Worm (Caenorhabditis elegans) whole organism, L3 larva: ENCODE results near the gene chtb-1.

ENCODE experiments used
- R02D3.7 ChIP-seq: fragments of 150-350 bp; optimal IDR thresholded peaks from 2 replicates; lab custom pipeline; 2014; ENCODE audit warnings: missing biosample characterization, missing genetic modification characterization
- ZK546.5 ChIP-seq: sonication (generic microtip); optimal IDR thresholded peaks from 2 replicates; lab custom pipeline; 2017; ENCODE audit warnings: missing biosample characterization, missing genetic modification characterization
- aly-2 ChIP-seq: fragments of 150-350 bp; optimal IDR thresholded peaks from 2 replicates; lab custom pipeline; 2014; ENCODE audit warnings: missing biosample characterization, missing genetic modification characterization
- ama-1 ChIP-seq: fragments of 150-350 bp; optimal IDR thresholded peaks from 2 replicates; lab custom pipeline; 2018
- ceh-28 ChIP-seq: fragments of 150-350 bp; optimal IDR thresholded peaks from 2 replicates; lab custom pipeline; 2014; ENCODE audit warnings: missing biosample characterization, missing genetic modification reagents, missing genetic modification characterization
- ceh-82 ChIP-seq: fragments of 150-350 bp; optimal IDR thresholded peaks from 2 replicates; lab custom pipeline; 2014; ENCODE audit warnings: missing biosample characterization, missing genetic modification characterization
- daf-12 ChIP-seq: fragments of 150-350 bp; optimal IDR thresholded peaks from 2 replicates; lab custom pipeline; 2014; ENCODE audit warnings: missing biosample characterization, missing genetic modification reagents, missing genetic modification characterization
- egl-27 ChIP-seq: sonication (generic microtip); optimal IDR thresholded peaks from 4 replicates; lab custom pipeline; 2017; ENCODE audit warnings: missing biosample characterization, missing genetic modification reagents, missing genetic modification characterization
- egl-5 ChIP-seq: fragments of 150-350 bp; optimal IDR thresholded peaks from 2 replicates; lab custom pipeline; 2017; ENCODE audit warnings: missing biosample characterization, missing genetic modification reagents, missing genetic modification characterization, inconsistent platforms
- elt-1 ChIP-seq: fragments of 150-350 bp; optimal IDR thresholded peaks from 2 replicates; lab custom pipeline; 2014; ENCODE audit warnings: missing biosample characterization, missing genetic modification characterization
- elt-2 ChIP-seq: sonication (generic microtip); optimal IDR thresholded peaks from 2 replicates; lab custom pipeline; 2016; ENCODE audit warnings: missing genetic modification reagents, mild to moderate bottlenecking, missing genetic modification characterization, missing compliant biosample characterization
- elt-3 ChIP-seq, 3 experiments: fragments of 150-350 bp in 1 of 3; sonication (generic microtip) in 2 of 3; optimal IDR thresholded peaks; 2 replicates in 2 of 3; 4 replicates in 1 of 3; lab custom pipeline; 2014 to 2017; ENCODE audit warnings: missing biosample characterization in 3 of 3, missing genetic modification characterization in 3 of 3
- eor-1 ChIP-seq, 2 experiments: fragments of 150-350 bp; optimal IDR thresholded peaks; 2 replicates each; lab custom pipeline; 2014 to 2018; ENCODE audit warnings: missing biosample characterization in 2 of 2, missing genetic modification characterization in 2 of 2
- fkh-10 ChIP-seq: sonication (generic microtip); optimal IDR thresholded peaks from 2 replicates; lab custom pipeline; 2017; ENCODE audit warnings: missing biosample characterization, missing genetic modification reagents, missing genetic modification characterization
- fkh-2 ChIP-seq: fragments of 150-350 bp; optimal IDR thresholded peaks from 2 replicates; lab custom pipeline; 2014; ENCODE audit warnings: missing biosample characterization, missing genetic modification reagents, missing genetic modification characterization
- fos-1 ChIP-seq: fragments of 150-350 bp; optimal IDR thresholded peaks from 2 replicates; lab custom pipeline; 2014; ENCODE audit warnings: missing biosample characterization, missing genetic modification characterization
- hmg-11 ChIP-seq: sonication (generic microtip); optimal IDR thresholded peaks from 2 replicates; lab custom pipeline; 2016; ENCODE audit warnings: missing genetic modification characterization, missing compliant biosample characterization
- lsy-12 ChIP-seq: sonication (generic microtip); optimal IDR thresholded peaks from 2 replicates; lab custom pipeline; 2016; ENCODE audit warnings: mild to moderate bottlenecking, missing genetic modification characterization, missing compliant biosample characterization
- mdl-1 ChIP-seq: fragments of 150-350 bp; optimal IDR thresholded peaks from 2 replicates; lab custom pipeline; 2014; ENCODE audit warnings: missing biosample characterization, missing genetic modification characterization
- mml-1 ChIP-seq: fragments of 150-350 bp; sonication (generic microtip); optimal IDR thresholded peaks from 3 replicates; lab custom pipeline; 2014; ENCODE audit warnings: missing biosample characterization, missing genetic modification characterization
- nhr-11 ChIP-seq: fragments of 150-350 bp; optimal IDR thresholded peaks from 2 replicates; lab custom pipeline; 2014; ENCODE audit warnings: missing biosample characterization, missing genetic modification characterization
- nhr-12 ChIP-seq: fragments of 150-350 bp; optimal IDR thresholded peaks from 2 replicates; lab custom pipeline; 2014; ENCODE audit warnings: missing biosample characterization, missing genetic modification characterization
- nhr-23 ChIP-seq: fragments of 150-350 bp; optimal IDR thresholded peaks from 2 replicates; lab custom pipeline; 2014; ENCODE audit warnings: missing biosample characterization, missing genetic modification reagents, missing genetic modification characterization
- nhr-237 ChIP-seq: fragments of 150-350 bp; optimal IDR thresholded peaks from 2 replicates; lab custom pipeline; 2014; ENCODE audit warnings: missing biosample characterization, missing genetic modification characterization
- nhr-43 ChIP-seq: sonication (generic microtip); optimal IDR thresholded peaks from 2 replicates; lab custom pipeline; 2016; ENCODE audit warnings: mild to moderate bottlenecking, missing genetic modification characterization, missing compliant biosample characterization; ENCODE audit not compliant: poor library complexity, severe bottlenecking
- nhr-76 ChIP-seq: fragments of 150-350 bp; sonication (generic microtip); optimal IDR thresholded peaks from 5 replicates; lab custom pipeline; 2014; ENCODE audit warnings: missing biosample characterization, missing genetic modification characterization
- nhr-77 ChIP-seq: fragments of 150-350 bp; optimal IDR thresholded peaks from 2 replicates; lab custom pipeline; 2014; ENCODE audit warnings: missing biosample characterization, missing genetic modification characterization
- sea-2 ChIP-seq: fragments of 150-350 bp; sonication (generic microtip); optimal IDR thresholded peaks from 4 replicates; lab custom pipeline; 2014; ENCODE audit warnings: missing biosample characterization, missing genetic modification reagents, missing genetic modification characterization
- skn-1 ChIP-seq: fragments of 150-350 bp; optimal IDR thresholded peaks from 2 replicates; lab custom pipeline; 2014; ENCODE audit warnings: missing biosample characterization, missing genetic modification characterization
- snpc-4 ChIP-seq: fragments of 150-350 bp; optimal IDR thresholded peaks from 2 replicates; lab custom pipeline; 2014; ENCODE audit warnings: missing biosample characterization, missing genetic modification characterization
- unc-39 ChIP-seq: sonication (generic microtip); optimal IDR thresholded peaks from 4 replicates; lab custom pipeline; 2017; ENCODE audit warnings: missing biosample characterization, missing genetic modification characterization
- unc-62 ChIP-seq: fragments of 150-350 bp; sonication (generic microtip); optimal IDR thresholded peaks from 4 replicates; lab custom pipeline; 2014; ENCODE audit warnings: missing biosample characterization, missing genetic modification reagents, missing genetic modification characterization
- ztf-11 ChIP-seq: fragments of 150-350 bp; optimal IDR thresholded peaks from 2 replicates; lab custom pipeline; 2014; ENCODE audit warnings: missing biosample characterization, missing genetic modification characterization
- ztf-4 ChIP-seq: fragments of 150-350 bp; optimal IDR thresholded peaks from 2 replicates; lab custom pipeline; 2014; ENCODE audit warnings: missing biosample characterization, missing genetic modification characterization

chtb-1 gene

ce11 chrIII:9329790-9330366 lies 25.4 kb downstream of the chtb-1 start, which contains the start of gene ttr-5:
Gene ttr-5 (plus strand): TSS chrIII:9330316.
- no peak for TF ChIP-seq elt-2 (tag; lab: Kevin White, UChicago)
- no peak for TF ChIP-seq ztf-11 (tag; lab: Kevin White, UChicago)
- no peak for TF ChIP-seq unc-39 (tag; lab: Kevin White, UChicago)
- no peak for TF ChIP-seq nhr-77
- no peak for TF ChIP-seq elt-1 (tag; lab: Kevin White, UChicago)
- no peak for TF ChIP-seq nhr-11 (tag; lab: Kevin White, UChicago)
- TF ChIP-seq nhr-12 (tag; lab: Kevin White, UChicago): no peak
- no peak for TF ChIP-seq unc-62 (GFP tag; lab: Kevin White, UChicago)

ce11 chrIII:9329266-9329665 lies 26.0 kb downstream of the chtb-1 start, which contains the start of gene C40H1.3:
Gene C40H1.3 (minus strand): TSS chrIII:9329366.
- TF ChIP-seq egl-27: no peak
- no peak for TF ChIP-seq nhr-23
- TF ChIP-seq mml-1: no peak
- TF ChIP-seq ZK546.5: no peak
- no peak for TF ChIP-seq elt-1 (tag; lab: Kevin White, UChicago)
- TF ChIP-seq egl-5: no peak
- TF ChIP-seq nhr-76 (tag; lab: Kevin White, UChicago): no peak
- TF ChIP-seq nhr-237: no peak
- no peak for TF ChIP-seq fkh-10 (GFP tag; lab: Kevin White, UChicago)
- no peak for TF ChIP-seq nhr-77
- no peak for TF ChIP-seq snpc-4 (tag; lab: Kevin White, UChicago)
- no peak for TF ChIP-seq eor-1 (tag; optimal IDR thresholded peaks at IDR 0.05; lab: Kevin White, UChicago)
- TF ChIP-seq ztf-11 (tag; lab: Kevin White, UChicago): no peak
- no peak for TF ChIP-seq fkh-2 (tag; lab: Kevin White, UChicago)
- no peak for TF ChIP-seq lsy-12
- TF ChIP-seq skn-1 (tag; lab: Kevin White, UChicago): no peak
- no peak for TF ChIP-seq ceh-28 (tag; lab: Kevin White, UChicago)
- no peak for TF ChIP-seq ztf-4 (tag; lab: Kevin White, UChicago)
- no peak for TF ChIP-seq sea-2

- TF ChIP-seq mdl-1: no peak
- no peak for TF ChIP-seq hmg-11 (tag; lab: Kevin White, UChicago)
- TF ChIP-seq nhr-77: no peak
- TF ChIP-seq nhr-43 (tag; lab: Kevin White, UChicago): no peak
- TF ChIP-seq ama-1 (lab: Kevin White, UChicago): no peak
- TF ChIP-seq unc-39 (tag; lab: Kevin White, UChicago): no peak
- no peak for TF ChIP-seq eor-1 (tag; optimal IDR thresholded peaks at IDR 0.05; lab: Kevin White, UChicago)
- TF ChIP-seq ceh-82 (tag; lab: Kevin White, UChicago): no peak
- no peak for TF ChIP-seq nhr-11 (tag; lab: Kevin White, UChicago)
- no peak for TF ChIP-seq elt-1 (tag; lab: Kevin White, UChicago)
- TF ChIP-seq, all 47 proteins: peak for 0
Measured at ce11 chrIII:9328732-9329131, 26.5 kb downstream of the chtb-1 start.

- TF ChIP-seq mml-1 (no peak), fkh-10 (GFP tag; lab: Kevin White, UChicago) (no peak), nhr-23 (no peak), skn-1 (tag; lab: Kevin White, UChicago) (no peak), nhr-12 (tag; lab: Kevin White, UChicago) (no peak), hmg-11 (tag; lab: Kevin White, UChicago) (no peak), eor-1 (tag; optimal IDR thresholded peaks at IDR 0.05; lab: Kevin White, UChicago) (no peak), fos-1 (tag; lab: Kevin White, UChicago) (no peak), aly-2 (tag; lab: Kevin White, UChicago) (no peak), R02D3.7 (tag; lab: Kevin White, UChicago) (no peak), elt-3 (tag; optimal IDR thresholded peaks at IDR 0.05; lab: Kevin White, UChicago) (no peak), nhr-43 (tag; lab: Kevin White, UChicago) (no peak), nhr-11 (tag; lab: Kevin White, UChicago) (no peak), daf-12 (tag; lab: Kevin White, UChicago) (no peak), snpc-4 (tag; lab: Kevin White, UChicago) (no peak), elt-1 (tag; lab: Kevin White, UChicago) (no peak)
- TF ChIP-seq, all 47 proteins: peak for 0
Measured at ce11 chrIII:9327910-9328309, 27.4 kb downstream of the chtb-1 start.
